Fruit fly (Drosophila melanogaster) S2 (cell line): Measurements from ENCODE around the gene CG42816.

Experiments used
- CG8478 ChIP-seq: fragments of >200 bp; optimal IDR thresholded peaks from 2 replicates; lab custom pipeline; 2018
- CTCF ChIP-seq, 2 experiments: fragments of >200 bp; optimal IDR thresholded peaks; 2 replicates each; lab custom pipeline; 2018

- no peak for TF ChIP-seq CTCF (optimal IDR thresholded peaks at IDR 0.05; lab: Kevin White, UChicago)
- TF ChIP-seq CG8478 = no peak
These were observed 16.6 kb upstream of the CG42816 start, which contains the start of gene Cln3 for dm6 chr3L:17814036-17814435.
